Fruit fly (Drosophila melanogaster) whole organism, embryonic: Measurements from ENCODE around the gene syd.
A peak's percentile ranks its signal among the peaks of the same experiment; 100 is the strongest.

Experiments used
- Blimp-1 ChIP-seq: fragments of 200-800 bp; sonication (Bioruptor generic); optimal IDR thresholded peaks from 3 replicates; lab custom pipeline; 2018; ENCODE audit warnings: missing biosample characterization, missing genetic modification characterization, mild to moderate bottlenecking, moderate library complexity, missing genetic modification reagents
- CG10431 ChIP-seq: fragments of 200-800 bp; sonication (Bioruptor generic); optimal IDR thresholded peaks from 3 replicates; lab custom pipeline; 2018; ENCODE audit warnings: missing biosample characterization, mild to moderate bottlenecking, missing genetic modification characterization
- CG11085 ChIP-seq: fragments of 200-800 bp; sonication (Bioruptor generic); IDR thresholded peaks from 2 replicates; pipeline ENCODE4 v1.3.6; 2022; ENCODE audit warnings: missing biosample characterization, missing genetic modification characterization
- CG12391 ChIP-seq: fragments of 200-800 bp; sonication (Bioruptor generic); optimal IDR thresholded peaks from 3 replicates; lab custom pipeline; 2018; ENCODE audit warnings: missing biosample characterization, mild to moderate bottlenecking, missing genetic modification characterization, moderate library complexity
- CG14860 ChIP-seq: fragments of 200-800 bp; sonication (Bioruptor generic); IDR thresholded peaks from 3 replicates; pipeline ENCODE4 v1.3.6; 2022; ENCODE audit warnings: missing biosample characterization, missing genetic modification characterization; ENCODE audit not compliant: partially characterized antibody
- CG15073 ChIP-seq: fragments of 200-800 bp; sonication (Bioruptor generic); optimal IDR thresholded peaks from 2 replicates; lab custom pipeline; 2016; ENCODE audit warnings: missing biosample characterization, missing genetic modification characterization
- CG15601 ChIP-seq: fragments of 200-800 bp; sonication (Bioruptor generic); optimal IDR thresholded peaks from 3 replicates; lab custom pipeline; 2019; ENCODE audit warnings: missing biosample characterization, mild to moderate bottlenecking, missing genetic modification characterization, moderate library complexity
- CG17568 ChIP-seq: fragments of 200-800 bp; sonication (Bioruptor generic); optimal IDR thresholded peaks from 2 replicates; lab custom pipeline; 2018; ENCODE audit warnings: missing biosample characterization, mild to moderate bottlenecking, missing genetic modification characterization, moderate library complexity
- CG2875 ChIP-seq: fragments of 200-800 bp; sonication (Bioruptor generic); optimal IDR thresholded peaks from 2 replicates; lab custom pipeline; 2017; ENCODE audit warnings: missing biosample characterization, mild to moderate bottlenecking, missing genetic modification characterization, missing genetic modification reagents
- CG34376 ChIP-seq: fragments of 200-800 bp; sonication (Bioruptor generic); optimal IDR thresholded peaks from 2 replicates; lab custom pipeline; 2018; ENCODE audit warnings: missing biosample characterization, mild to moderate bottlenecking, missing genetic modification characterization
- CG42726 ChIP-seq: fragments of 200-800 bp; sonication (Bioruptor generic); IDR thresholded peaks from 2 replicates; pipeline ENCODE4 v1.3.6; 2022; ENCODE audit warnings: missing biosample characterization, missing genetic modification characterization; ENCODE audit not compliant: partially characterized antibody
- CG4404 ChIP-seq: fragments of 200-800 bp; sonication (Bioruptor generic); IDR thresholded peaks from 2 replicates; pipeline ENCODE4 v1.3.6; 2022; ENCODE audit warnings: missing biosample characterization, missing genetic modification characterization
- CG5953 ChIP-seq: fragments of 200-800 bp; sonication (Bioruptor generic); IDR thresholded peaks from 2 replicates; pipeline ENCODE4 v1.3.6; 2022; ENCODE audit warnings: missing biosample characterization, missing genetic modification characterization
- CG6254 ChIP-seq: fragments of 200-800 bp; sonication (Bioruptor generic); optimal IDR thresholded peaks from 3 replicates; lab custom pipeline; 2017; ENCODE audit warnings: mild to moderate bottlenecking, missing biosample characterization, missing genetic modification reagents, missing genetic modification characterization
- CG6765 ChIP-seq: fragments of 200-800 bp; sonication (Bioruptor generic); optimal IDR thresholded peaks from 3 replicates; lab custom pipeline; 2017; ENCODE audit warnings: missing biosample characterization, mild to moderate bottlenecking, missing genetic modification characterization
- CG8388 ChIP-seq: fragments of 200-800 bp; sonication (Bioruptor generic); optimal IDR thresholded peaks from 2 replicates; lab custom pipeline; 2019; ENCODE audit warnings: missing biosample characterization, mild to moderate bottlenecking, missing genetic modification characterization, moderate library complexity
- CG8765 ChIP-seq: fragments of 200-800 bp; sonication (Bioruptor generic); IDR thresholded peaks from 2 replicates; pipeline ENCODE4 v1.3.6; 2022; ENCODE audit warnings: missing biosample characterization, missing genetic modification characterization
- D19B ChIP-seq: fragments of 200-800 bp; sonication (Bioruptor generic); optimal IDR thresholded peaks from 2 replicates; lab custom pipeline; 2017; ENCODE audit warnings: missing biosample characterization, mild to moderate bottlenecking, missing genetic modification characterization
- Doc2 ChIP-seq: fragments of 200-800 bp; sonication (Bioruptor generic); IDR thresholded peaks from 2 replicates; pipeline ENCODE4 v1.3.6; 2022; ENCODE audit warnings: missing biosample characterization, missing genetic modification characterization
- Eip74EF ChIP-seq, 2 experiments: fragments of 200-800 bp in 1 of 2; fragments of >200 bp in 1 of 2; sonication (Bioruptor generic) in 1 of 2; optimal IDR thresholded peaks; 2 replicates each; lab custom pipeline; 2017 to 2019; ENCODE audit warnings: missing biosample characterization in 2 of 2, missing genetic modification characterization in 2 of 2, mild to moderate bottlenecking in 1 of 2, moderate library complexity in 1 of 2
- Ets97D ChIP-seq: fragments of 200-800 bp; sonication (Bioruptor generic); optimal IDR thresholded peaks from 3 replicates; lab custom pipeline; 2016; ENCODE audit warnings: missing biosample characterization, missing genetic modification characterization
- Gug ChIP-seq: fragments of 200-800 bp; sonication (Bioruptor generic); IDR thresholded peaks from 4 replicates; pipeline ENCODE4 v1.3.6; 2022; ENCODE audit warnings: missing biosample characterization, missing genetic modification characterization
- Hr51 ChIP-seq, 2 experiments: fragments of 200-800 bp; sonication (Bioruptor generic); optimal IDR thresholded peaks; 2 replicates in 1 of 2; 3 replicates in 1 of 2; lab custom pipeline; 2016 to 2018; ENCODE audit warnings: missing biosample characterization in 2 of 2, missing genetic modification characterization in 2 of 2, mild to moderate bottlenecking in 1 of 2, moderate library complexity in 1 of 2
- MESR4 ChIP-seq: fragments of 200-800 bp; sonication (Bioruptor generic); optimal IDR thresholded peaks from 2 replicates; lab custom pipeline; 2018; ENCODE audit warnings: missing biosample characterization, mild to moderate bottlenecking, missing genetic modification characterization, moderate library complexity
- Mes4 ChIP-seq: fragments of 200-800 bp; sonication (Bioruptor generic); optimal IDR thresholded peaks from 2 replicates; lab custom pipeline; 2016; ENCODE audit warnings: missing biosample characterization, missing genetic modification characterization
- Nf-YA ChIP-seq: fragments of 200-800 bp; sonication (Bioruptor generic); IDR thresholded peaks from 2 replicates; pipeline ENCODE4 v1.3.6; 2022; ENCODE audit warnings: missing biosample characterization, missing genetic modification characterization
- Pdp1 ChIP-seq, 2 experiments: fragments of 200-800 bp; sonication (Bioruptor generic); optimal IDR thresholded peaks; 3 replicates each; lab custom pipeline; 2016; ENCODE audit warnings: missing biosample characterization in 2 of 2, missing genetic modification characterization in 2 of 2, mild to moderate bottlenecking in 1 of 2, moderate library complexity in 1 of 2
- Scr ChIP-seq: fragments of 200-800 bp; sonication (Bioruptor generic); IDR thresholded peaks from 2 replicates; pipeline ENCODE4 v1.3.6; 2022; ENCODE audit warnings: missing biosample characterization, missing genetic modification characterization; ENCODE audit not compliant: partially characterized antibody
- Sry-δ ChIP-seq: fragments of 200-800 bp; sonication (Bioruptor generic); optimal IDR thresholded peaks from 2 replicates; lab custom pipeline; 2016; ENCODE audit warnings: missing biosample characterization, missing genetic modification characterization
- Vsx1 ChIP-seq: fragments of 200-800 bp; sonication (Bioruptor generic); optimal IDR thresholded peaks from 2 replicates; lab custom pipeline; 2017; ENCODE audit warnings: missing biosample characterization, mild to moderate bottlenecking, missing genetic modification characterization, missing genetic modification reagents
- al ChIP-seq: fragments of 200-800 bp; sonication (Bioruptor generic); IDR thresholded peaks from 2 replicates; pipeline ENCODE4 v1.3.6; 2022; ENCODE audit warnings: missing biosample characterization, missing genetic modification characterization
- ato ChIP-seq: fragments of 200-800 bp; sonication (Bioruptor generic); IDR thresholded peaks from 2 replicates; pipeline ENCODE4 v1.3.6; 2022; ENCODE audit warnings: missing biosample characterization, missing genetic modification characterization; ENCODE audit not compliant: partially characterized antibody
- bbx ChIP-seq: fragments of 200-800 bp; sonication (Bioruptor generic); IDR thresholded peaks from 2 replicates; pipeline ENCODE4 v1.3.6; 2022; ENCODE audit warnings: missing biosample characterization, missing genetic modification characterization; ENCODE audit not compliant: partially characterized antibody
- btn ChIP-seq: fragments of 200-800 bp; sonication (Bioruptor generic); optimal IDR thresholded peaks from 2 replicates; lab custom pipeline; 2016; ENCODE audit warnings: missing biosample characterization, missing genetic modification characterization
- chm ChIP-seq: fragments of 200-800 bp; sonication (Bioruptor generic); IDR thresholded peaks from 2 replicates; pipeline ENCODE4 v1.3.6; 2022; ENCODE audit warnings: missing biosample characterization, missing genetic modification characterization
- crp ChIP-seq, 2 experiments: fragments of 200-800 bp; sonication (Bioruptor generic); optimal IDR thresholded peaks; 2 replicates in 1 of 2; 3 replicates in 1 of 2; lab custom pipeline; 2017; ENCODE audit warnings: missing biosample characterization in 2 of 2, missing genetic modification characterization in 2 of 2, mild to moderate bottlenecking in 1 of 2, moderate library complexity in 1 of 2
- dmrt11E ChIP-seq: fragments of 200-800 bp; sonication (Bioruptor generic); optimal IDR thresholded peaks from 3 replicates; lab custom pipeline; 2018; ENCODE audit warnings: missing biosample characterization, mild to moderate bottlenecking, missing genetic modification characterization, moderate library complexity
- exex ChIP-seq: fragments of 200-800 bp; sonication (Bioruptor generic); optimal IDR thresholded peaks from 4 replicates; lab custom pipeline; 2018; ENCODE audit warnings: missing biosample characterization, mild to moderate bottlenecking, missing genetic modification characterization, moderate library complexity
- mam ChIP-seq: fragments of 200-800 bp; sonication (Bioruptor generic); optimal IDR thresholded peaks from 3 replicates; lab custom pipeline; 2016; ENCODE audit warnings: missing biosample characterization, missing genetic modification characterization
- sim ChIP-seq: fragments of 200-800 bp; sonication (Bioruptor generic); IDR thresholded peaks from 2 replicates; pipeline ENCODE4 v1.3.6; 2022; ENCODE audit warnings: missing biosample characterization, missing genetic modification characterization
- tx ChIP-seq: fragments of 200-800 bp; sonication (Bioruptor generic); optimal IDR thresholded peaks from 2 replicates; lab custom pipeline; 2016; ENCODE audit warnings: missing biosample characterization, missing genetic modification characterization
- vvl ChIP-seq: fragments of 200-800 bp; sonication (Bioruptor generic); IDR thresholded peaks from 2 replicates; pipeline ENCODE4 v1.3.6; 2022; ENCODE audit warnings: missing biosample characterization, missing genetic modification characterization
- z ChIP-seq: fragments of 200-800 bp; sonication (Bioruptor generic); IDR thresholded peaks from 3 replicates; pipeline ENCODE4 v1.3.6; 2022; ENCODE audit warnings: missing biosample characterization, missing genetic modification characterization
- zf30C ChIP-seq: fragments of 200-800 bp; sonication (Bioruptor generic); optimal IDR thresholded peaks from 3 replicates; lab custom pipeline; 2018; ENCODE audit warnings: missing biosample characterization, mild to moderate bottlenecking, missing genetic modification characterization

syd gene

DNA sequence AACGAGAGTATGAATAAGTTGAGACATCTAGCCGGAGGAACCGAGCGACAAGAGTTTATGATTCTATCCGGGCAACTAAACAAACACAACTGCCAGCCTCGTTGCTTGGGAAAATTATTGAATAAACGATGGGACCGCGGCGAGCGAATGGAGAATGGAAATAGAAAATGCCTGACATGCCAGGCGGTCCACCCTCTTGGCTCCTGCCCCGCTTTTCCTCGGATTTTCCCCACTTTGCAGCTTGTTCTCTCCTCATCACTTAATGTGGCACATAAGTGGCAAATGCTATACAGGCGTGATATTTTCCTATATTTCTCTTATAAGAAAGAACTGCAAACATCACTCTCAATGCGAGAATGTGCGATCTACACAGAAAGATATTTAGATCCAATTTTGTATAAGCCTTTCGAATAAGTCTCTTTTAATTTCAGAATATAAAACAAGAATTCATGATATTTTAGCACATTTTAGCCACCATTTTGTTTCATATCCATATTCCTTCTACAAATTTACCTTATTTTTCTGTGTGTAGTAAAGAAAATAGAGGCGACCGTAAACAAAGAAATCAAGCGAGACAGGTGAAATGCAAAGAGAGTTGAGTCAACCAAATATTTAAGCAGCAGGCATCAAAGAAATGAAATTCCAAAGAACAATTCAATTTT is 32.3 kb downstream of the syd start (continued):
- peak; percentile 84 for TF ChIP-seq CG2875 (GFP tag; lab: Kevin White, UChicago)
- TF ChIP-seq Mes4, result peak; percentile 84
- TF ChIP-seq crp (GFP tag; optimal IDR thresholded peaks at IDR 0.05; lab: Kevin White, UChicago), result peak in 1 of 2 experiments; percentile 31
- peak; percentile 74 for TF ChIP-seq mam
- peak; percentile 95 for TF ChIP-seq vvl
- TF ChIP-seq CG11085 (GFP tag; lab: Robert Waterston, UW), result peak; percentile 68
- peak; percentile 94 for TF ChIP-seq CG15601
- TF ChIP-seq CG8388, result peak; percentile 87
- peak; percentile 56 for TF ChIP-seq D19B (GFP tag; lab: Kevin White, UChicago)
- peak; percentile 5; the same call in 1 of the 3 replicates for TF ChIP-seq z
- TF ChIP-seq Sry-δ (GFP tag; lab: Kevin White, UChicago), result peak; percentile 37
- TF ChIP-seq CG34376, result no peak
- TF ChIP-seq sim (GFP tag; lab: Robert Waterston, UW), result peak; percentile 89
- peak; percentile 94 for TF ChIP-seq Blimp-1 (GFP tag; lab: Kevin White, UChicago)
- 0 out of 2 replicates have a peak, but pooled peaks have one; percentile 16 for TF ChIP-seq CG8765
- TF ChIP-seq bbx (GFP tag; lab: Robert Waterston, UW), result no peak
- TF ChIP-seq Doc2 (GFP tag; lab: Robert Waterston, UW), result no peak
- peak; percentile 52 for TF ChIP-seq btn
- peak in 1 of 2 experiments; percentile 54 for TF ChIP-seq Hr51 (GFP tag; optimal IDR thresholded peaks at IDR 0.05; lab: Kevin White, UChicago)
- peak; percentile 67 for TF ChIP-seq CG4404
- no peak for TF ChIP-seq CG6765 (GFP tag; lab: Kevin White, UChicago)
- peak; percentile 78 for TF ChIP-seq CG5953
- TF ChIP-seq CG12391 (tag; lab: Kevin White, UChicago), result peak; percentile 92
- peak; percentile 56; the same call in 2 of the 4 replicates for TF ChIP-seq Gug
- no peak for TF ChIP-seq ato (GFP tag; lab: Robert Waterston, UW)
- TF ChIP-seq CG10431 (GFP tag; lab: Kevin White, UChicago), result peak; percentile 77
- peak; percentile 88 for TF ChIP-seq chm (GFP tag; lab: Robert Waterston, UW)
- TF ChIP-seq CG17568 (GFP tag; lab: Kevin White, UChicago), result peak; percentile 80
- TF ChIP-seq al (GFP tag; lab: Robert Waterston, UW), result peak; percentile 65
- peak; percentile 37 for TF ChIP-seq exex
- TF ChIP-seq CG15073 (GFP tag; lab: Kevin White, UChicago), result peak; percentile 39
- TF ChIP-seq Ets97D (GFP tag; lab: Kevin White, UChicago), result peak; percentile 43
- peak; percentile 69 for TF ChIP-seq Vsx1 (GFP tag; lab: Kevin White, UChicago)
- TF ChIP-seq CG42726 (GFP tag; lab: Robert Waterston, UW), result no peak
- TF ChIP-seq MESR4, result peak; percentile 7
- TF ChIP-seq zf30C (GFP tag; lab: Kevin White, UChicago), result peak; percentile 56
- peak; percentile 89 for TF ChIP-seq CG6254
- TF ChIP-seq Scr, result no peak
- TF ChIP-seq dmrt11E (tag; lab: Kevin White, UChicago), result peak; percentile 90
- peak; percentile 79 for TF ChIP-seq tx (GFP tag; lab: Kevin White, UChicago)
- peak; percentile 82 for TF ChIP-seq Nf-YA (GFP tag; lab: Robert Waterston, UW)
- peak; percentile 77 to 83 for TF ChIP-seq Pdp1 (GFP tag; optimal IDR thresholded peaks at IDR 0.05; lab: Kevin White, UChicago)
- TF ChIP-seq Eip74EF (GFP tag; optimal IDR thresholded peaks at IDR 0.05; lab: Kevin White, UChicago), result peak in 1 of 2 experiments; percentile 91
- no peak for TF ChIP-seq CG14860
